Fruit fly (Drosophila melanogaster) S2 (cell line): ENCODE data around the gene trbd.

Source experiments
- CG8478 ChIP-seq: fragments of >200 bp; optimal IDR thresholded peaks from 2 replicates; lab custom pipeline; 2018
- CTCF ChIP-seq, 2 experiments: fragments of >200 bp; optimal IDR thresholded peaks; 2 replicates each; lab custom pipeline; 2018

DNA sequence ATGACTTTTGCATAAGTTTGCCTTT lies 36.9 kb upstream of the trbd start, which contains the start of gene PpD3:
- no peak for TF ChIP-seq CTCF (optimal IDR thresholded peaks at IDR 0.05; lab: Kevin White, UChicago)
- no peak for TF ChIP-seq CG8478 (lab: Kevin White, UChicago)
